Worm (Caenorhabditis elegans) whole organism, mixed stage, embryonic: Measurements from ENCODE around the gene irld-6.

ENCODE experiments used
- M03D4.4 ChIP-seq: sonication (generic microtip); optimal IDR thresholded peaks from 2 replicates; lab custom pipeline; 2017; ENCODE audit warnings: mild to moderate bottlenecking, missing genetic modification characterization, missing compliant biosample characterization
- bed-3 ChIP-seq: fragments of 200-800 bp; sonication (Bioruptor generic); optimal IDR thresholded peaks from 3 replicates; lab custom pipeline; 2018; ENCODE audit warnings: mild to moderate bottlenecking, missing genetic modification characterization, moderate library complexity, missing compliant biosample characterization
- blmp-1 ChIP-seq: fragments of 150-350 bp; optimal IDR thresholded peaks from 2 replicates; lab custom pipeline; 2014; ENCODE audit warnings: missing biosample characterization, missing genetic modification characterization
- ceh-39 ChIP-seq: fragments of 150-350 bp; optimal IDR thresholded peaks from 2 replicates; lab custom pipeline; 2014; ENCODE audit warnings: missing biosample characterization, missing genetic modification characterization
- ceh-43 ChIP-seq: fragments of 200-800 bp; sonication (Bioruptor generic); optimal IDR thresholded peaks from 2 replicates; lab custom pipeline; 2018; ENCODE audit warnings: mild to moderate bottlenecking, missing genetic modification characterization, moderate library complexity, missing compliant biosample characterization
- ceh-83 ChIP-seq: fragments of 200-800 bp; sonication (Bioruptor generic); optimal IDR thresholded peaks from 2 replicates; lab custom pipeline; 2018; ENCODE audit warnings: mild to moderate bottlenecking, missing genetic modification characterization, missing compliant biosample characterization
- ces-1 ChIP-seq: fragments of 150-350 bp; optimal IDR thresholded peaks from 2 replicates; lab custom pipeline; 2014; ENCODE audit warnings: missing biosample characterization, missing genetic modification reagents, missing genetic modification characterization
- cnd-1 ChIP-seq: fragments of 200-800 bp; sonication (Bioruptor generic); optimal IDR thresholded peaks from 2 replicates; lab custom pipeline; 2018; ENCODE audit warnings: mild to moderate bottlenecking, missing genetic modification characterization, missing compliant biosample characterization
- elt-1 ChIP-seq: sonication (generic microtip); optimal IDR thresholded peaks from 2 replicates; lab custom pipeline; 2017; ENCODE audit warnings: missing genetic modification characterization, mild to moderate bottlenecking, missing compliant biosample characterization, antibody characterized with exemption, moderate library complexity, borderline replicate concordance; ENCODE audit not compliant: insufficient read depth
- elt-3 ChIP-seq: fragments of 150-350 bp; optimal IDR thresholded peaks from 2 replicates; lab custom pipeline; 2014; ENCODE audit warnings: missing biosample characterization, missing genetic modification characterization
- flh-1 ChIP-seq: fragments of 200-800 bp; sonication (Bioruptor generic); optimal IDR thresholded peaks from 2 replicates; lab custom pipeline; 2018; ENCODE audit warnings: mild to moderate bottlenecking, missing genetic modification characterization, moderate library complexity, missing compliant biosample characterization
- ham-2 ChIP-seq: fragments of 200-800 bp; sonication (Bioruptor generic); optimal IDR thresholded peaks from 2 replicates; lab custom pipeline; 2018; ENCODE audit warnings: mild to moderate bottlenecking, missing genetic modification characterization, missing compliant biosample characterization
- hlh-1 ChIP-seq: fragments of 150-350 bp; optimal IDR thresholded peaks from 2 replicates; lab custom pipeline; 2014; ENCODE audit warnings: missing biosample characterization, missing genetic modification reagents, missing genetic modification characterization
- lin-13 ChIP-seq: fragments of 150-350 bp; optimal IDR thresholded peaks from 2 replicates; lab custom pipeline; 2014; ENCODE audit warnings: missing biosample characterization, missing genetic modification characterization
- lin-32 ChIP-seq: fragments of 200-800 bp; sonication (Bioruptor generic); optimal IDR thresholded peaks from 2 replicates; lab custom pipeline; 2018; ENCODE audit warnings: mild to moderate bottlenecking, missing genetic modification characterization, missing compliant biosample characterization
- lsy-2 ChIP-seq: fragments of 150-350 bp; optimal IDR thresholded peaks from 2 replicates; lab custom pipeline; 2014; ENCODE audit warnings: missing biosample characterization, missing genetic modification characterization
- mab-5 ChIP-seq: fragments of 150-350 bp; optimal IDR thresholded peaks from 2 replicates; lab custom pipeline; 2014; ENCODE audit warnings: missing biosample characterization, missing genetic modification characterization
- mls-2 ChIP-seq: sonication (generic microtip); optimal IDR thresholded peaks from 2 replicates; lab custom pipeline; 2016; ENCODE audit warnings: mild to moderate bottlenecking, missing genetic modification characterization, moderate library complexity, missing compliant biosample characterization
- nhr-12 ChIP-seq: fragments of 150-350 bp; optimal IDR thresholded peaks from 2 replicates; lab custom pipeline; 2014; ENCODE audit warnings: missing biosample characterization, missing genetic modification characterization
- nhr-237 ChIP-seq: fragments of 150-350 bp; optimal IDR thresholded peaks from 2 replicates; lab custom pipeline; 2014; ENCODE audit warnings: missing biosample characterization, missing genetic modification characterization
- nhr-28 ChIP-seq: fragments of 150-350 bp; optimal IDR thresholded peaks from 2 replicates; lab custom pipeline; 2014; ENCODE audit warnings: missing biosample characterization, missing genetic modification characterization
- nhr-76 ChIP-seq: sonication (generic microtip); optimal IDR thresholded peaks from 2 replicates; lab custom pipeline; 2017; ENCODE audit warnings: missing biosample characterization, missing genetic modification characterization
- pha-4 ChIP-seq: fragments of 150-350 bp; optimal IDR thresholded peaks from 2 replicates; lab custom pipeline; 2018; ENCODE audit warnings: missing biosample characterization, missing genetic modification reagents, missing genetic modification characterization
- sem-2 ChIP-seq: fragments of 200-800 bp; sonication (Bioruptor generic); optimal IDR thresholded peaks from 2 replicates; lab custom pipeline; 2018; ENCODE audit warnings: mild to moderate bottlenecking, missing genetic modification characterization, missing compliant biosample characterization
- snpc-4 ChIP-seq: fragments of 150-350 bp; optimal IDR thresholded peaks from 2 replicates; lab custom pipeline; 2014; ENCODE audit warnings: missing biosample characterization, missing genetic modification characterization
- sptf-1 ChIP-seq: sonication (generic microtip); optimal IDR thresholded peaks from 2 replicates; lab custom pipeline; 2017; ENCODE audit warnings: mild to moderate bottlenecking, missing genetic modification characterization, moderate library complexity, missing compliant biosample characterization
- tbx-8 ChIP-seq: fragments of 200-800 bp; sonication (Bioruptor generic); optimal IDR thresholded peaks from 2 replicates; lab custom pipeline; 2018; ENCODE audit warnings: mild to moderate bottlenecking, missing genetic modification characterization, moderate library complexity, missing compliant biosample characterization
- unc-120 ChIP-seq: sonication (generic microtip); optimal IDR thresholded peaks from 2 replicates; lab custom pipeline; 2017; ENCODE audit warnings: missing genetic modification characterization, missing compliant biosample characterization; ENCODE audit not compliant: poor library complexity, severe bottlenecking
- unc-39 ChIP-seq: fragments of 150-350 bp; optimal IDR thresholded peaks from 2 replicates; lab custom pipeline; 2014; ENCODE audit warnings: missing biosample characterization, missing genetic modification characterization
- unc-62 ChIP-seq: fragments of 150-350 bp; optimal IDR thresholded peaks from 2 replicates; lab custom pipeline; 2014; ENCODE audit warnings: missing biosample characterization, missing genetic modification reagents, missing genetic modification characterization

irld-6 gene

DNA sequence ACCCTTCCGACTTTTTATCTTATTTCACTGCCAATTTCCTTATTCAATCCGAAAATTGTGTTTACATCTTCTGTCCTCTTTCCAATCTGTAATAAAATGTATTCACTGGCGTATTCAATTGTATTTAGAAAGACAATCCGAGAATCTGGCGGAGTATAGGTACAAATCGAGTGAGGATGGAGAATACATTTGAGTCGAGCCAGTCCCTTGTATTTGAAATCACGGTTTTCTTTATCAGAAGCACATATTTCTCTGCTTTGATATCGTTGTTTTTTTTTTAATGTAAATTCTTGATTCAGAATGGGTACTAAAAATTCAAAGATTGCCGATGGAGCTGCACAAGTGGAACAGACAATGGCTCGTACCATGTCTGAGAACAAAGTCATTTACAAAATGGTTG is 7.5 kb upstream of the irld-6 start, which contains the start of gene ocr-1:
Gene ocr-1, plus strand, starts transcription at position 301 of the 400 bp plus-strand sequence.
- TF ChIP-seq bed-3 (GFP tag; lab: Kevin White, UChicago) = no peak
- TF ChIP-seq sem-2 (GFP tag; lab: Kevin White, UChicago) = no peak
- TF ChIP-seq lin-13 (tag; lab: Kevin White, UChicago) = no peak
- TF ChIP-seq hlh-1 = no peak
- no peak for TF ChIP-seq nhr-12 (tag; lab: Kevin White, UChicago)
- no peak for TF ChIP-seq M03D4.4
- TF ChIP-seq mls-2 (tag; lab: Kevin White, UChicago) = no peak
- no peak for TF ChIP-seq unc-120 (tag; lab: Kevin White, UChicago)
- TF ChIP-seq sptf-1 (tag; lab: Kevin White, UChicago) = no peak
- no peak for TF ChIP-seq ceh-43 (GFP tag; lab: Kevin White, UChicago)
- no peak for TF ChIP-seq lin-32 (GFP tag; lab: Kevin White, UChicago)
- no peak for TF ChIP-seq ceh-83 (GFP tag; lab: Kevin White, UChicago)
- TF ChIP-seq flh-1 (GFP tag; lab: Kevin White, UChicago) = no peak
- TF ChIP-seq mab-5 (tag; lab: Kevin White, UChicago) = no peak
- no peak for TF ChIP-seq tbx-8
- no peak for TF ChIP-seq snpc-4
- TF ChIP-seq nhr-237 = no peak

DNA sequence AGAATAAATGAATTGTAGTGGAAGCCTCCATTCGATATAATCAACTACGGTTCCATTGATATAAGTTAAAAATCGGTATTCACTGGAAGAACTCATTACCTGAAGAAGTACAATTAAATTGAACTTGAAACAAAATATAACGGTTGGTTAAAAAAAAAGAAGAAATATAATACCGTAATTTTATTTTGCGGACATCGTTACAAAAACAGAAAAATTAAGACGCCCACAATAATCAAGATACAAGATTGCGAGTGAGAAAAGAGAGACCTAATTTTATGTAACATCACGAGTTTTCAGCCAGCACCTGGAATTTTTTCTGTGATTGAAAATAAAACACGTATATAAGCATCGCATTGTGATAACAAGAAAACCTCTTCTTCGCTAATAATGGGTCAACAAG is 6.1 kb upstream of the irld-6 start, which contains the start of gene sre-6:
Gene sre-6, minus strand, starts transcription at position 101 of the 400 bp plus-strand sequence.
- TF ChIP-seq cnd-1 (tag; lab: Kevin White, UChicago) (no peak), lin-13 (tag; lab: Kevin White, UChicago) (no peak), tbx-8 (no peak), nhr-76 (no peak), hlh-1 (no peak), nhr-12 (tag; lab: Kevin White, UChicago) (no peak), snpc-4 (no peak), ceh-39 (tag; lab: Kevin White, UChicago) (no peak), blmp-1 (tag; lab: Kevin White, UChicago) (no peak), bed-3 (GFP tag; lab: Kevin White, UChicago) (no peak), ces-1 (GFP tag; lab: Kevin White, UChicago) (no peak), unc-39 (tag; lab: Kevin White, UChicago) (no peak), ceh-83 (GFP tag; lab: Kevin White, UChicago) (no peak)

DNA sequence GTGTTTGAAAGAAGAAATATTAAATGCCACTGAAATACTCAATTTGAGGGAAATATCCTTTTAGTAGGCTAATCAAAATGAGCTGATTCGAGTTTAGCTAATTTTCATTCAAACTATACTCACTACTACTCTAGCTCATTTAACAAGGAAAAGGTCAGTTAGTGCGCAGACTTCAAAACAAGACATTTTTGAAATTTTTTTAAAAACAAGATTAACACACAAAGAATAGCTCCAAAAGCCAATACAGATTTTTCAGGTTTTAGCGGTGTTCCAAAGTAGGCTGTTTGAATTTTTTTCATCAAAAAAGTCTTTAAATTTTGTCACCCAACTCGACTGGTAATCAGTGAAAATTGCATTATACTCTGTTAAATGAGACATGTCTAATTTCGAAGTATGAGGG is 4.2 kb upstream of the irld-6 start:
- no peak for TF ChIP-seq unc-62 (GFP tag; lab: Kevin White, UChicago)
- TF ChIP-seq snpc-4 = no peak
- no peak for TF ChIP-seq cnd-1 (tag; lab: Kevin White, UChicago)
- TF ChIP-seq sptf-1 (tag; lab: Kevin White, UChicago) = no peak
- TF ChIP-seq elt-1 (tag; lab: Kevin White, UChicago) = no peak
- TF ChIP-seq unc-39 (tag; lab: Kevin White, UChicago) = no peak
- TF ChIP-seq, all 35 proteins: peak for 0

DNA sequence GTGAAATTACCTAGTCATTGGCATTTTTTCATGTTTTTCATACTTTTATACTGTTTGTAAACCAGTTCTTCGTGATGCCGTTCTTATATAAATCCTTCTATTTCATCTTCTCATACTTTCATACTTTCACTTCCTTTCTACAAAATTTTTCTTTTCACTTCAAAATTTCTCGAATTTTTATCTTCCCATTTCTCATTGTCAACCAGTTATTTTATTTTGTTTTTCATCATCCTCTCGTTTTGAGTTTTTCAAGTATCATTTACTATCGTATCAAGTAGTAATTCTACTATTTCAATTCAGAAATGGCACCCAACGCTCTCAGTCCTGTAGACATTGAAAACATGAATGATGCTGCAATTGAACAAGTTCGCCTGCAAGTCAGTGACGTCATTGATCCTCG is 2.1 kb upstream of the irld-6 start, which contains the start of gene F28H7.8:
Gene F28H7.8, plus strand, starts transcription at position 301 of the 400 bp plus-strand sequence.
- TF ChIP-seq ceh-43 (GFP tag; lab: Kevin White, UChicago) (no peak), mab-5 (tag; lab: Kevin White, UChicago) (no peak), lin-32 (GFP tag; lab: Kevin White, UChicago) (no peak), bed-3 (GFP tag; lab: Kevin White, UChicago) (no peak), ceh-83 (GFP tag; lab: Kevin White, UChicago) (no peak), pha-4 (tag; lab: Kevin White, UChicago) (no peak), unc-120 (tag; lab: Kevin White, UChicago) (no peak), sem-2 (GFP tag; lab: Kevin White, UChicago) (no peak), flh-1 (GFP tag; lab: Kevin White, UChicago) (no peak), nhr-28 (no peak), unc-62 (GFP tag; lab: Kevin White, UChicago) (no peak), snpc-4 (no peak), unc-39 (tag; lab: Kevin White, UChicago) (no peak), lsy-2 (no peak), elt-3 (no peak), nhr-12 (tag; lab: Kevin White, UChicago) (no peak), ham-2 (GFP tag; lab: Kevin White, UChicago) (no peak), cnd-1 (tag; lab: Kevin White, UChicago) (no peak)
- TF ChIP-seq, all 35 proteins: peak for 0

DNA sequence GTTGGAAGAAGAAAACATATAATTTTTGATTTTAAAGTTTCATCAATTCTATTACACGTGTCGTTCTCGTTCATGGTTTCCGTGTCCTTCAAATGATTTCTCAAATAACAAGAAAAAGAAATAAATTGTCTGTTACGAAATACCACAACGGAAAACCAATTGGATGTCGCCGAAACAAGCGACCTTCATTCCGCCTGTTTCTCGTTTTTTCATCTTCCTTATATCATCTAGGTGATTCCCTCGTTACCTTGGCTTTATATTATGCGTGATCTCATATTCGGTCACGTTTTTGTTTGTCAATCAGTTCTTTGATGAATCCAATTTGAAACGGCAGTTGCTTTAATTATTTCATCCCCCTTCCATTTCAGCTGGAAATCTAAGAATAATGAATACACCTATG is 530 bp upstream of the irld-6 start:
- TF ChIP-seq hlh-1 = no peak
- no peak for TF ChIP-seq pha-4 (tag; lab: Kevin White, UChicago)
- no peak for TF ChIP-seq unc-120 (tag; lab: Kevin White, UChicago)
